Fruit fly (Drosophila melanogaster): ENCODE data around the gene Ptpa.

The Ptpa gene

dm6 chr2L:3354642-3355380, 22.0 kb upstream of the Ptpa start, which contains the start of gene E23 (continued):
- peak; percentile 98 for TF ChIP-seq ind (GFP tag; optimal IDR thresholded peaks at IDR 0.05)
- peak; percentile 98 for TF ChIP-seq CG6689 (GFP tag; IDR thresholded peaks at IDR 0.05)
- peak; percentile 97 for TF ChIP-seq Hand (GFP tag; optimal IDR thresholded peaks at IDR 0.05)
- peak; percentile 99 for TF ChIP-seq Hmr (GFP tag; optimal IDR thresholded peaks at IDR 0.05)
- TF ChIP-seq CTCF (GFP tag; optimal IDR thresholded peaks at IDR 0.05), result peak; percentile 74
- TF ChIP-seq Meics (GFP tag; optimal IDR thresholded peaks at IDR 0.05), result peak; percentile 98
- peak; percentile 97 for TF ChIP-seq CG6683 (GFP tag; optimal IDR thresholded peaks at IDR 0.05)
- peak; percentile 97 for TF ChIP-seq ci (GFP tag; IDR thresholded peaks at IDR 0.05)
- peak; percentile 98 for TF ChIP-seq Six4 (GFP tag; optimal IDR thresholded peaks at IDR 0.05)
- TF ChIP-seq CG3726 (GFP tag; IDR thresholded peaks at IDR 0.05), result peak; percentile 97
- peak; percentile 96 for TF ChIP-seq ara (GFP tag; IDR thresholded peaks at IDR 0.05)
- peak; percentile 98 for TF ChIP-seq Blimp-1 (GFP tag; optimal IDR thresholded peaks at IDR 0.05)
- TF ChIP-seq sna (GFP tag; IDR thresholded peaks at IDR 0.05; ENCODE audit: partially characterized antibody), result 0 out of 2 replicates have a peak, but pooled peaks have one; percentile 20
- peak; percentile 98 for TF ChIP-seq lilli (GFP tag; optimal IDR thresholded peaks at IDR 0.05)
- TF ChIP-seq CG7786 (GFP tag; optimal IDR thresholded peaks at IDR 0.05), result peak; percentile 94
- TF ChIP-seq CG10543 (GFP tag; optimal IDR thresholded peaks at IDR 0.05), result peak; percentile 99
- TF ChIP-seq CG13296 (GFP tag; optimal IDR thresholded peaks at IDR 0.05), result peak; percentile 98
- TF ChIP-seq sc (optimal IDR thresholded peaks at IDR 0.05), result no peak
- TF ChIP-seq sc (GFP tag; optimal IDR thresholded peaks at IDR 0.05), result peak; percentile 99
- peak; percentile 95 for TF ChIP-seq chm (GFP tag; IDR thresholded peaks at IDR 0.05)
- TF ChIP-seq Bdp1 (GFP tag; optimal IDR thresholded peaks at IDR 0.05), result peak; percentile 90
- TF ChIP-seq CG8281 (tag; optimal IDR thresholded peaks at IDR 0.05), result peak; percentile 92
- TF ChIP-seq aop (GFP tag; IDR thresholded peaks at IDR 0.05), result peak; percentile 90
- no peak for TF ChIP-seq vnd (GFP tag; IDR thresholded peaks at IDR 0.05; ENCODE audit: partially characterized antibody)
- TF ChIP-seq CG5180 (GFP tag; optimal IDR thresholded peaks at IDR 0.05), result peak; percentile 93
- TF ChIP-seq da (GFP tag; optimal IDR thresholded peaks at IDR 0.05), result peak; percentile 93
- peak; percentile 91 for TF ChIP-seq CG13624 (GFP tag; optimal IDR thresholded peaks at IDR 0.05)
- no peak for TF ChIP-seq pita (GFP tag; optimal IDR thresholded peaks at IDR 0.05)
- peak; percentile 96 for TF ChIP-seq CG4730 (GFP tag; IDR thresholded peaks at IDR 0.05)
- TF ChIP-seq CG4424 (GFP tag; optimal IDR thresholded peaks at IDR 0.05), result peak; percentile 99
- TF ChIP-seq Antp (GFP tag; optimal IDR thresholded peaks at IDR 0.05), result peak; percentile 92
- TF ChIP-seq lov (optimal IDR thresholded peaks at IDR 0.05), result no peak
- TF ChIP-seq lov (GFP tag; IDR thresholded peaks at IDR 0.05), result peak; percentile 94
- peak; percentile 92 for TF ChIP-seq D19B (GFP tag; optimal IDR thresholded peaks at IDR 0.05)
- peak; percentile 69; the same call in 2 of the 3 replicates for TF ChIP-seq Opbp (GFP tag; IDR thresholded peaks at IDR 0.05; ENCODE audit: partially characterized antibody)
- peak; percentile 82; the same call in 1 of the 2 replicates for TF ChIP-seq CG10321 (GFP tag; IDR thresholded peaks at IDR 0.05)
- TF ChIP-seq crc (GFP tag; optimal IDR thresholded peaks at IDR 0.05), result peak; percentile 82
- TF ChIP-seq CG2120 (GFP tag; optimal IDR thresholded peaks at IDR 0.05), result peak; percentile 98
- peak; percentile 96 to 100 for TF ChIP-seq Hr51 (GFP tag; optimal IDR thresholded peaks at IDR 0.05)
- TF ChIP-seq shn (GFP tag; optimal IDR thresholded peaks at IDR 0.05), result peak; percentile 91
- TF ChIP-seq cwo (GFP tag; optimal IDR thresholded peaks at IDR 0.05), result peak; percentile 100
- peak; percentile 79 for TF ChIP-seq CG4360 (GFP tag; IDR thresholded peaks at IDR 0.05)
- peak; percentile 96 for TF ChIP-seq onecut (GFP tag; IDR thresholded peaks at IDR 0.05)
- TF ChIP-seq D (optimal IDR thresholded peaks at IDR 0.05), result no peak
- peak; percentile 99 for TF ChIP-seq D (GFP tag; optimal IDR thresholded peaks at IDR 0.05)
- TF ChIP-seq dati (GFP tag; IDR thresholded peaks at IDR 0.05), result peak; percentile 49; the same call in 1 of the 2 replicates
- TF ChIP-seq Mrtf (GFP tag; IDR thresholded peaks at IDR 0.05), result peak; percentile 96
- peak; percentile 98 for TF ChIP-seq HLH3B (GFP tag; IDR thresholded peaks at IDR 0.05)
- peak; percentile 99 for TF ChIP-seq tgo (GFP tag; IDR thresholded peaks at IDR 0.05)
- TF ChIP-seq ham (GFP tag; IDR thresholded peaks at IDR 0.05), result peak; percentile 92
- TF ChIP-seq gce (GFP tag; IDR thresholded peaks at IDR 0.05), result peak; percentile 94
